Worm (Caenorhabditis elegans): ENCODE data around the gene hil-2.

The hil-2 gene

DNA sequence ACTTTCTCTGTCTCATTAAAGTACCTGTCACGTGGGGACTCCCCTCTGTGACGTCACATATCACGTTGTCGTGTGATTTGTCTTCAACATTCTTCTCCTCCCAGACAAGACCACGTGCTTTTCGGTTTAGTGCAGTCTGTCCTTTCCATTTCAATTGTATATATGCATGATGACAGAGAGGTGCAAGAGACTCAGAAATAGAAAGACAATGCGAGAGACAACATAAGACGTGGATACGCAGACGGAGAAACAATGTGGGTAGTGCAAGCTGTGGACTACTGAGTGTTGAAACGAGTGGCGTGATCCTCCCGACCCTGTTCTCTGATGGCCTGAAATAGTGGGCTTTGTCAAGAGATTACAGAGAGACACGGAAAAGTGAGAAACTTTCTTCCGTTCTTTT is 42.7 kb downstream of the hil-2 start (continued):
- TF ChIP-seq unc-62 (GFP tag; optimal IDR thresholded peaks at IDR 0.05), result peak; percentile 75
- 0 out of 2 replicates have a peak, but pooled peaks have one; percentile 19 for TF ChIP-seq F37B4.10 (GFP tag; IDR thresholded peaks at IDR 0.05)
- peak; percentile 52 for TF ChIP-seq dpff-1 (tag; optimal IDR thresholded peaks at IDR 0.05)
- peak; percentile 72 for TF ChIP-seq ZK185.1 (tag; optimal IDR thresholded peaks at IDR 0.05; ENCODE audit: poor library complexity, severe bottlenecking)
- peak; percentile 2 for TF ChIP-seq B0261.1 (tag; optimal IDR thresholded peaks at IDR 0.05)
- TF ChIP-seq F22D6.2 (tag; optimal IDR thresholded peaks at IDR 0.05), result peak; percentile 87
- TF ChIP-seq nhr-120 (GFP tag; IDR thresholded peaks at IDR 0.05), result no peak
- peak; percentile 55 for TF ChIP-seq ztf-18 (tag; optimal IDR thresholded peaks at IDR 0.05)
- peak in 1 of 3 experiments; percentile 82 for TF ChIP-seq lin-35 (GFP tag; optimal IDR thresholded peaks at IDR 0.05)
- no peak for TF ChIP-seq bed-2 (GFP tag; IDR thresholded peaks at IDR 0.05)
- peak; percentile 63 for TF ChIP-seq mel-28 (tag; optimal IDR thresholded peaks at IDR 0.05; ENCODE audit: borderline replicate concordance)
- TF ChIP-seq Y79H2A.3 (GFP tag; conservative IDR thresholded peaks at IDR 0.05), result no peak
- TF ChIP-seq hlh-26 (GFP tag; conservative IDR thresholded peaks at IDR 0.05), result no peak
- TF ChIP-seq nfya-1 (tag; optimal IDR thresholded peaks at IDR 0.05; ENCODE audit: borderline replicate concordance, insufficient read depth), result no peak
- TF ChIP-seq dpl-1 (GFP tag; optimal IDR thresholded peaks at IDR 0.05), result peak; percentile 16
- peak; percentile 46; the same call in 1 of the 2 replicates for TF ChIP-seq hmg-20 (GFP tag; IDR thresholded peaks at IDR 0.05)
- peak; percentile 97 for TF ChIP-seq chd-7 (tag; optimal IDR thresholded peaks at IDR 0.05)
- peak; percentile 83 for TF ChIP-seq mcd-1 (GFP tag; IDR thresholded peaks at IDR 0.05)
- no peak for TF ChIP-seq attf-3 (GFP tag; conservative IDR thresholded peaks at IDR 0.05)
- TF ChIP-seq cebp-2 (GFP tag; IDR thresholded peaks at IDR 0.05), result peak; percentile 32; the same call in 1 of the 2 replicates
- TF ChIP-seq ceh-58 (GFP tag; IDR thresholded peaks at IDR 0.05), result no peak
- TF ChIP-seq snpc-3.4 (tag; optimal IDR thresholded peaks at IDR 0.05), result no peak
- TF ChIP-seq akir-1 (GFP tag; optimal IDR thresholded peaks at IDR 0.05), result peak; percentile 92
- no peak for TF ChIP-seq mxl-1 (tag; optimal IDR thresholded peaks at IDR 0.05)
- peak; percentile 95 for TF ChIP-seq hmg-1.2 (GFP tag; IDR thresholded peaks at IDR 0.05)
- TF ChIP-seq ekl-4 (GFP tag; IDR thresholded peaks at IDR 0.05), result peak; percentile 89
- peak; percentile 58 for TF ChIP-seq F52B5.7 (tag; optimal IDR thresholded peaks at IDR 0.05)
- peak; percentile 92 for TF ChIP-seq C06A6.2 (GFP tag; conservative IDR thresholded peaks at IDR 0.05)
- TF ChIP-seq dox-1 (GFP tag; IDR thresholded peaks at IDR 0.05), result peak; percentile 85
- TF ChIP-seq fkh-3 (tag; optimal IDR thresholded peaks at IDR 0.05), result no peak
- TF ChIP-seq F55B11.4 (tag; optimal IDR thresholded peaks at IDR 0.05; ENCODE audit: borderline replicate concordance, insufficient read depth), result no peak
- TF ChIP-seq lir-1 (GFP tag; conservative IDR thresholded peaks at IDR 0.05), result peak; percentile 86

DNA sequence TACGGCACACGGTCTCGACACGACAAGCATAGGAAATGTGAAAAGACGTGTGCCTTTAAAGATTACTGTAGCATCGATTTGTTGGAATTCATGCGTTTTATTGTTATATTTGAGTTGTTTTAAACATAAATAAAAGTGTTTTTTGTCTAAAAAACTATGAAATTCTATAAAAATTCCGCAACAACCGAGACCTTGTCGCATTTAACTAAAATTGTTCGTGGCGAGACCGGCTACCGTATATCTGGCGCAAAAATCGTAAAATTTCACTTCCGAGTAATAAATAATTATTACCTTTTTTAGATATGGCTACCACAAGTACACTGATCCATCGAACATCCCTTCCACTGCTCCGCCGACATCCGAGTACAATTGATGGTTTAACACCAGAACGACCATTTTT is 43.3 kb downstream of the hil-2 start, which contains the start of gene ipla-6:
ipla-6 (plus strand) TSS at position 301 of the 400 bp plus-strand sequence.
- TF ChIP-seq C06A6.2 (GFP tag; conservative IDR thresholded peaks at IDR 0.05) (no peak), gei-17 (GFP tag; optimal IDR thresholded peaks at IDR 0.05) (no peak), madf-3 (GFP tag; IDR thresholded peaks at IDR 0.05) (no peak), repo-1 (tag; optimal IDR thresholded peaks at IDR 0.05) (no peak), fkh-3 (tag; optimal IDR thresholded peaks at IDR 0.05) (no peak), snpc-1.3 (tag; optimal IDR thresholded peaks at IDR 0.05; ENCODE audit: insufficient read depth) (no peak), T07F8.4 (tag; optimal IDR thresholded peaks at IDR 0.05) (no peak), madf-8 (GFP tag; conservative IDR thresholded peaks at IDR 0.05) (no peak), T26A5.8 (tag; optimal IDR thresholded peaks at IDR 0.05) (no peak), F57A8.1 (GFP tag; optimal IDR thresholded peaks at IDR 0.05) (no peak), mes-4 (tag; optimal IDR thresholded peaks at IDR 0.05) (no peak), B0261.1 (tag; optimal IDR thresholded peaks at IDR 0.05) (no peak), tbp1 (GFP tag; optimal IDR thresholded peaks at IDR 0.05) (no peak), Y56A3A.18 (GFP tag; IDR thresholded peaks at IDR 0.05) (no peak)
